Fruit fly (Drosophila melanogaster) whole organism, embryonic: ENCODE results near the gene g.

Experiments used
- BEAF-32 ChIP-seq: fragments of 200-800 bp; sonication (Bioruptor generic); optimal IDR thresholded peaks from 3 replicates; lab custom pipeline; 2017; ENCODE audit warnings: missing biosample characterization, missing genetic modification characterization, mild to moderate bottlenecking, moderate library complexity, missing genetic modification reagents
- CG10209 ChIP-seq: fragments of 200-800 bp; sonication (Bioruptor generic); optimal IDR thresholded peaks from 3 replicates; lab custom pipeline; 2017; ENCODE audit warnings: missing biosample characterization, mild to moderate bottlenecking, missing genetic modification characterization, missing genetic modification reagents
- CG10274 ChIP-seq: fragments of 200-800 bp; sonication (Bioruptor generic); optimal IDR thresholded peaks from 3 replicates; lab custom pipeline; 2017; ENCODE audit warnings: missing biosample characterization, mild to moderate bottlenecking, missing genetic modification characterization
- CG11085 ChIP-seq: fragments of 200-800 bp; sonication (Bioruptor generic); IDR thresholded peaks from 2 replicates; pipeline ENCODE4 v1.3.6; 2022; ENCODE audit warnings: missing biosample characterization, missing genetic modification characterization
- CG11093 ChIP-seq: fragments of 200-800 bp; sonication (Bioruptor generic); IDR thresholded peaks from 3 replicates; pipeline ENCODE4 v1.3.6; 2022; ENCODE audit warnings: missing biosample characterization, missing genetic modification characterization
- CG11398 ChIP-seq: fragments of 200-800 bp; sonication (Bioruptor generic); optimal IDR thresholded peaks from 2 replicates; lab custom pipeline; 2016; ENCODE audit warnings: missing biosample characterization, missing genetic modification characterization
- CG12219 ChIP-seq: fragments of 200-800 bp; sonication (Bioruptor generic); optimal IDR thresholded peaks from 3 replicates; lab custom pipeline; 2018; ENCODE audit warnings: missing biosample characterization, mild to moderate bottlenecking, missing genetic modification characterization
- CG12659 ChIP-seq: fragments of 200-800 bp; sonication (Bioruptor generic); optimal IDR thresholded peaks from 3 replicates; lab custom pipeline; 2017; ENCODE audit warnings: mild to moderate bottlenecking, missing biosample characterization, missing genetic modification reagents, missing genetic modification characterization
- CG13296 ChIP-seq: fragments of 200-800 bp; sonication (Bioruptor generic); optimal IDR thresholded peaks from 3 replicates; lab custom pipeline; 2018; ENCODE audit warnings: missing biosample characterization, mild to moderate bottlenecking, missing genetic modification characterization
- CG15269 ChIP-seq: fragments of 200-800 bp; sonication (Bioruptor generic); optimal IDR thresholded peaks from 2 replicates; lab custom pipeline; 2018; ENCODE audit warnings: missing biosample characterization, mild to moderate bottlenecking, missing genetic modification characterization, moderate library complexity
- CG15514 ChIP-seq: fragments of 200-800 bp; sonication (Bioruptor generic); optimal IDR thresholded peaks from 3 replicates; lab custom pipeline; 2017; ENCODE audit warnings: missing biosample characterization, missing genetic modification characterization, mild to moderate bottlenecking, moderate library complexity, missing genetic modification reagents
- CG15696 ChIP-seq: fragments of 200-800 bp; sonication (Bioruptor generic); optimal IDR thresholded peaks from 2 replicates; lab custom pipeline; 2019; ENCODE audit warnings: missing biosample characterization, mild to moderate bottlenecking, missing genetic modification characterization, moderate library complexity
- CG1603 ChIP-seq: fragments of 200-800 bp; sonication (Bioruptor generic); optimal IDR thresholded peaks from 2 replicates; lab custom pipeline; 2019; ENCODE audit warnings: missing biosample characterization, mild to moderate bottlenecking, missing genetic modification characterization, moderate library complexity
- CG1647 ChIP-seq: fragments of 200-800 bp; sonication (Bioruptor generic); optimal IDR thresholded peaks from 3 replicates; lab custom pipeline; 2016; ENCODE audit warnings: missing biosample characterization, missing genetic modification characterization
- CG16815 ChIP-seq: fragments of 200-800 bp; sonication (Bioruptor generic); optimal IDR thresholded peaks from 3 replicates; lab custom pipeline; 2017; ENCODE audit warnings: missing biosample characterization, mild to moderate bottlenecking, missing genetic modification characterization
- CG17328 ChIP-seq: fragments of 200-800 bp; sonication (Bioruptor generic); IDR thresholded peaks from 2 replicates; pipeline ENCODE4 v1.3.6; 2022; ENCODE audit warnings: missing biosample characterization, missing genetic modification characterization
- CG17359 ChIP-seq: fragments of 200-800 bp; sonication (Bioruptor generic); optimal IDR thresholded peaks from 3 replicates; lab custom pipeline; 2018; ENCODE audit warnings: missing biosample characterization, mild to moderate bottlenecking, missing genetic modification characterization, moderate library complexity
- CG18011 ChIP-seq: fragments of 200-800 bp; sonication (Bioruptor generic); optimal IDR thresholded peaks from 2 replicates; lab custom pipeline; 2017; ENCODE audit warnings: missing biosample characterization, missing genetic modification characterization, mild to moderate bottlenecking, moderate library complexity, missing genotype
- CG3726 ChIP-seq: fragments of 200-800 bp; sonication (Bioruptor generic); IDR thresholded peaks from 3 replicates; pipeline ENCODE4, ENCODE4 v1.3.6; 2022; ENCODE audit warnings: missing biosample characterization, missing genetic modification characterization
- CG4328 ChIP-seq: fragments of 200-800 bp; sonication (Bioruptor generic); optimal IDR thresholded peaks from 3 replicates; lab custom pipeline; 2017; ENCODE audit warnings: missing biosample characterization, missing genetic modification reagents, missing genetic modification characterization
- CG4730 ChIP-seq: fragments of 200-800 bp; sonication (Bioruptor generic); IDR thresholded peaks from 2 replicates; pipeline ENCODE4 v1.3.6; 2022; ENCODE audit warnings: missing biosample characterization, missing genetic modification characterization
- CG6175 ChIP-seq: fragments of 200-800 bp; sonication (Bioruptor generic); IDR thresholded peaks from 3 replicates; pipeline ENCODE4 v1.3.6; 2022; ENCODE audit warnings: missing biosample characterization, missing genetic modification characterization
- CG7357 ChIP-seq: fragments of 200-800 bp; sonication (Bioruptor generic); IDR thresholded peaks from 3 replicates; pipeline ENCODE4 v1.3.6; 2022; ENCODE audit warnings: missing biosample characterization, missing genetic modification characterization
- CG8290 ChIP-seq, 3 experiments: fragments of 200-800 bp; sonication (Bioruptor generic); optimal IDR thresholded peaks; 2 replicates each; lab custom pipeline; 2016 to 2019; ENCODE audit warnings: missing biosample characterization in 3 of 3, missing genetic modification characterization in 3 of 3, mild to moderate bottlenecking in 2 of 3, moderate library complexity in 1 of 3
- CG8765 ChIP-seq: fragments of 200-800 bp; sonication (Bioruptor generic); IDR thresholded peaks from 2 replicates; pipeline ENCODE4 v1.3.6; 2022; ENCODE audit warnings: missing biosample characterization, missing genetic modification characterization
- CG9727 ChIP-seq: fragments of 200-800 bp; sonication (Bioruptor generic); optimal IDR thresholded peaks from 3 replicates; lab custom pipeline; 2017; ENCODE audit warnings: missing biosample characterization, mild to moderate bottlenecking, missing genetic modification characterization
- Chrac-16 ChIP-seq: fragments of 200-800 bp; sonication (Bioruptor generic); optimal IDR thresholded peaks from 3 replicates; lab custom pipeline; 2016; ENCODE audit warnings: missing biosample characterization, missing genetic modification characterization
- CoRest ChIP-seq: fragments of 200-800 bp; sonication (Bioruptor generic); optimal IDR thresholded peaks from 3 replicates; lab custom pipeline; 2018; ENCODE audit warnings: missing biosample characterization, mild to moderate bottlenecking, missing genetic modification characterization, moderate library complexity
- Dip3 ChIP-seq: fragments of 200-800 bp; sonication (Bioruptor generic); optimal IDR thresholded peaks from 3 replicates; lab custom pipeline; 2016; ENCODE audit warnings: missing biosample characterization, missing genetic modification characterization
- Hand ChIP-seq: fragments of 200-800 bp; sonication (Bioruptor generic); optimal IDR thresholded peaks from 2 replicates; lab custom pipeline; 2017; ENCODE audit warnings: mild to moderate bottlenecking, missing biosample characterization, missing genetic modification reagents, missing genetic modification characterization
- NK7.1 ChIP-seq: fragments of 200-800 bp; sonication (Bioruptor generic); optimal IDR thresholded peaks from 3 replicates; lab custom pipeline; 2016; ENCODE audit warnings: missing biosample characterization, missing genetic modification characterization
- Opbp ChIP-seq: fragments of 200-800 bp; sonication (Bioruptor generic); IDR thresholded peaks from 3 replicates; pipeline ENCODE4 v1.3.6; 2022; ENCODE audit warnings: missing biosample characterization, missing genetic modification characterization; ENCODE audit not compliant: partially characterized antibody
- Taf1 ChIP-seq: fragments of 200-800 bp; sonication (Bioruptor generic); IDR thresholded peaks from 2 replicates; pipeline ENCODE4 v1.3.6; 2022; ENCODE audit warnings: missing biosample characterization, missing genetic modification characterization
- az2 ChIP-seq: fragments of 200-800 bp; sonication (Bioruptor generic); optimal IDR thresholded peaks from 3 replicates; lab custom pipeline; 2016; ENCODE audit warnings: missing biosample characterization, missing genetic modification characterization
- bab2 ChIP-seq: fragments of 200-800 bp; sonication (Bioruptor generic); optimal IDR thresholded peaks from 2 replicates; lab custom pipeline; 2016; ENCODE audit warnings: missing biosample characterization, missing genetic modification characterization
- bcd ChIP-seq: fragments of 200-800 bp; sonication (Bioruptor generic); optimal IDR thresholded peaks from 2 replicates; lab custom pipeline; 2017; ENCODE audit warnings: missing biosample characterization, mild to moderate bottlenecking, missing genetic modification characterization
- bsh ChIP-seq, 2 experiments: fragments of 200-800 bp; sonication (Bioruptor generic); optimal IDR thresholded peaks; 2 replicates each; lab custom pipeline; 2017 to 2018; ENCODE audit warnings: mild to moderate bottlenecking in 2 of 2, missing biosample characterization in 2 of 2, missing genetic modification characterization in 2 of 2, moderate library complexity in 1 of 2
- chm ChIP-seq: fragments of 200-800 bp; sonication (Bioruptor generic); IDR thresholded peaks from 2 replicates; pipeline ENCODE4 v1.3.6; 2022; ENCODE audit warnings: missing biosample characterization, missing genetic modification characterization
- dmrt99B ChIP-seq: fragments of 200-800 bp; sonication (Bioruptor generic); optimal IDR thresholded peaks from 2 replicates; lab custom pipeline; 2018; ENCODE audit warnings: missing biosample characterization, mild to moderate bottlenecking, missing genetic modification characterization, moderate library complexity
- dysf ChIP-seq: fragments of 200-800 bp; sonication (Bioruptor generic); IDR thresholded peaks from 3 replicates; pipeline ENCODE4 v1.3.6; 2022; ENCODE audit warnings: missing biosample characterization, missing genetic modification characterization
- en ChIP-seq: fragments of 200-800 bp; sonication (Bioruptor generic); optimal IDR thresholded peaks from 2 replicates; lab custom pipeline; 2016; ENCODE audit warnings: missing biosample characterization, missing genetic modification characterization
- hbn ChIP-seq: fragments of 200-800 bp; sonication (Bioruptor generic); IDR thresholded peaks from 2 replicates; pipeline ENCODE4 v1.3.6; 2022; ENCODE audit warnings: missing biosample characterization, missing genetic modification characterization; ENCODE audit not compliant: partially characterized antibody
- ind ChIP-seq: fragments of 200-800 bp; sonication (Bioruptor generic); optimal IDR thresholded peaks from 3 replicates; lab custom pipeline; 2016; ENCODE audit warnings: missing biosample characterization, missing genetic modification characterization
- insv ChIP-seq, 2 experiments: fragments of 200-800 bp; sonication (Bioruptor generic); optimal IDR thresholded peaks; 3 replicates each; lab custom pipeline; 2016 to 2018; ENCODE audit warnings: missing biosample characterization in 2 of 2, missing genetic modification characterization in 2 of 2
- pzg ChIP-seq: fragments of 200-800 bp; sonication (Bioruptor generic); optimal IDR thresholded peaks from 3 replicates; lab custom pipeline; 2018; ENCODE audit warnings: missing biosample characterization, mild to moderate bottlenecking, missing genetic modification characterization, moderate library complexity
- sens ChIP-seq: fragments of 200-800 bp; sonication (Bioruptor generic); peaks from one replicate; lab custom pipeline; 2016; ENCODE audit warnings: missing biosample characterization, missing genetic modification characterization
- sima ChIP-seq: fragments of 200-800 bp; sonication (Bioruptor generic); optimal IDR thresholded peaks from 2 replicates; lab custom pipeline; 2016; ENCODE audit warnings: missing biosample characterization, missing genetic modification characterization
- sug ChIP-seq: fragments of 200-800 bp; optimal IDR thresholded peaks from 2 replicates; lab custom pipeline; 2019; ENCODE audit warnings: missing biosample characterization, mild to moderate bottlenecking, missing genetic modification characterization, moderate library complexity
- unpg ChIP-seq: fragments of 200-800 bp; sonication (Bioruptor generic); optimal IDR thresholded peaks from 3 replicates; lab custom pipeline; 2018; ENCODE audit warnings: missing biosample characterization, mild to moderate bottlenecking, missing genetic modification characterization, moderate library complexity

g gene

DNA sequence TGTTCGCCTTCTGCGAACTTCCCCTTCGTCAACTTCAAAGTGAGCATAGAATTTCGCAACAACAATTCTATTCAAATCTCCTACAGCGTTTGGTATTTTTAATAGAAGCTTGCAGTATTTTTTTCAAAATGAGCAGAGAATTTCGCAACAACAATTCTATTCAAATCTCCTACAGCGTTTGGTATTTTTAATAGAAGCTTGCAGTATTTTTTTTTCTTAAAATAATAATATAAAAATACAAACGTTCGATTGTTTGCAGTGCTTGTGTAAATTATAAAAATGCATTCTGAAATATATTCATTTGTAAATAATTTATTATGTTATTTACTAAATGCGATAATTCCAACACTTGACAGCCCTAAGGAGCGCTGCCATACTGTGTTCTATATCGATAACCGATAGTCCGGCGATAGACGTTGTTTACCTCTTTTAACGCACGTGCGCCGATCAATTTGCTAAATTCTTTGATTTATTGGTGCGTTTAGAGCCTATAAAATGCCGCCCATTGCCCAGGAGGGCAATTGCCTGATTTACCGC is 20.8 kb upstream of the g start, which contains the start of the genes CG32625 and Rtc1 (continued):
- TF ChIP-seq insv (GFP tag; optimal IDR thresholded peaks at IDR 0.05; lab: Kevin White, UChicago) (no peak), unpg (GFP tag; lab: Kevin White, UChicago) (peak; percentile 61), bsh (GFP tag; optimal IDR thresholded peaks at IDR 0.05; lab: Kevin White, UChicago) (peak in 1 of 2 experiments; percentile 49), Dip3 (GFP tag; lab: Kevin White, UChicago) (peak; percentile 21), sens (GFP tag; lab: Kevin White, UChicago) (no peak), CG15696 (tag; lab: Kevin White, UChicago) (peak; percentile 61), CG11093 (GFP tag; lab: Robert Waterston, UW) (no peak), NK7.1 (no peak), CG8290 (GFP tag; optimal IDR thresholded peaks at IDR 0.05; lab: Kevin White, UChicago) (peak; percentile 13), CG8290 (tag; optimal IDR thresholded peaks at IDR 0.05; lab: Kevin White, UChicago) (peak; percentile 30 to 57), CG15514 (GFP tag; lab: Kevin White, UChicago) (peak; percentile 42), CoRest (tag; lab: Kevin White, UChicago) (peak; percentile 60), Hand (GFP tag; lab: Kevin White, UChicago) (peak; percentile 19), CG17359 (tag; lab: Kevin White, UChicago) (peak; percentile 51), CG7357 (GFP tag; lab: Robert Waterston, UW) (no peak), bab2 (no peak), CG13296 (GFP tag; lab: Kevin White, UChicago) (peak; percentile 37), Opbp (GFP tag; lab: Robert Waterston, UW) (peak; percentile 51; the same call in 2 of the 3 replicates), CG17328 (GFP tag; lab: Robert Waterston, UW) (peak; percentile 54; the same call in 1 of the 2 replicates), CG3726 (no peak), CG16815 (GFP tag; lab: Kevin White, UChicago) (no peak), CG11085 (no peak), CG12219 (GFP tag; lab: Kevin White, UChicago) (no peak), chm (GFP tag; lab: Robert Waterston, UW) (0 out of 2 replicates have a peak, but pooled peaks have one; percentile 24), CG10274 (GFP tag; lab: Kevin White, UChicago) (peak; percentile 8), CG8765 (GFP tag; lab: Robert Waterston, UW) (no peak), pzg (GFP tag; lab: Kevin White, UChicago) (peak; percentile 53), CG1647 (GFP tag; lab: Kevin White, UChicago) (no peak), CG11398 (GFP tag; lab: Kevin White, UChicago) (no peak), CG12659 (GFP tag; lab: Kevin White, UChicago) (peak; percentile 66), sug (tag; lab: Kevin White, UChicago) (peak; percentile 59), CG15269 (tag; lab: Kevin White, UChicago) (peak; percentile 68), ind (peak; percentile 31), CG9727 (peak; percentile 33), CG6175 (GFP tag; lab: Robert Waterston, UW) (no peak), dysf (peak; percentile 51), CG10209 (GFP tag; lab: Kevin White, UChicago) (no peak), az2 (GFP tag; lab: Kevin White, UChicago) (peak; percentile 49), en (no peak), dmrt99B (tag; lab: Kevin White, UChicago) (peak; percentile 50), CG1603 (tag; lab: Kevin White, UChicago) (peak; percentile 38), hbn (GFP tag; lab: Robert Waterston, UW) (peak; percentile 24; the same call in 1 of the 2 replicates), sima (GFP tag; lab: Kevin White, UChicago) (no peak), bcd (GFP tag; lab: Kevin White, UChicago) (peak; percentile 19), CG4730 (GFP tag; lab: Robert Waterston, UW) (0 out of 2 replicates have a peak, but pooled peaks have one; percentile 7), Chrac-16 (peak; percentile 37), BEAF-32 (GFP tag; lab: Kevin White, UChicago) (peak; percentile 60), Taf1 (GFP tag; lab: Robert Waterston, UW) (peak; percentile 36; the same call in 1 of the 2 replicates), CG18011 (peak; percentile 40), CG4328 (peak; percentile 5)
